Worm (Caenorhabditis elegans): Measurements from ENCODE around the gene ndx-3.
A peak's percentile ranks its signal among the peaks of the same experiment; 100 is the strongest.

DNA sequence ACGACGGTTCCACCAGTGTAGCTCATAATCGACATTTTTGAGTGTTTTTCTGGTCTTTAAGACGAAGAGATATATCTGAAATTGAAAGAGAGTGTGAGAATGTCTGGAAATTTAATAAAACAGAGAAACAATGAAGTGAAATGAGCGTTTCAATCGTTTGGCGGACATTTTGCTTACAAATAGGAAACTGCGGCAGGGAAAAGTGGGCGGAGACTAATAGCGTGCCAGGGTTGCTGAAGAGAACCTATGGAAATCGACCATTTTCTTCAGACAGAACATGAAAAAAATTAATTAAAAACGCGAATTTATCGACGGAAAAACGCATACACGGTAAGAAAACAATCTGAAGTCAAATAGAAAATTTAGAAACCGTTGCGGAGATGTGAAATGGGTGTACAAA is 2.0 kb downstream of the ndx-3 start, which contains the start of gene pbs-3:
- TF ChIP-seq flt-1 (GFP tag; IDR thresholded peaks at IDR 0.05): 0 out of 2 replicates have a peak, but pooled peaks have one; percentile 56
- no peak for TF ChIP-seq klf-2 (GFP tag; conservative IDR thresholded peaks at IDR 0.05)
- peak; percentile 12 for TF ChIP-seq cog-1 (tag; optimal IDR thresholded peaks at IDR 0.05)
- no peak for TF ChIP-seq ref-1 (GFP tag; conservative IDR thresholded peaks at IDR 0.05)
- TF ChIP-seq T22C8.4 (GFP tag; IDR thresholded peaks at IDR 0.05): no peak
- TF ChIP-seq ztf-23 (GFP tag; IDR thresholded peaks at IDR 0.05): no peak
- TF ChIP-seq med-1 (GFP tag; optimal IDR thresholded peaks at IDR 0.05; ENCODE audit: insufficient read depth): no peak
- no peak for TF ChIP-seq ztf-29 (GFP tag; IDR thresholded peaks at IDR 0.05)

Measured in whole organism, midembryonic.